Worm (Caenorhabditis elegans) whole organism, late embryonic: Measurements from ENCODE around the gene srsx-13.

Source experiments
- C08G9.2 ChIP-seq: sonication (generic microtip); optimal IDR thresholded peaks from 2 replicates; lab custom pipeline; 2016; ENCODE audit warnings: mild to moderate bottlenecking, missing genetic modification characterization, moderate library complexity, missing compliant biosample characterization
- F13H6.1 ChIP-seq: sonication (generic microtip); optimal IDR thresholded peaks from 2 replicates; lab custom pipeline; 2016; ENCODE audit warnings: missing genetic modification characterization, missing compliant biosample characterization
- K09A11.1 ChIP-seq: sonication (generic microtip); optimal IDR thresholded peaks from 2 replicates; lab custom pipeline; 2017; ENCODE audit warnings: antibody characterized with exemption, mild to moderate bottlenecking, missing genetic modification characterization, missing compliant biosample characterization; ENCODE audit not compliant: insufficient read depth
- T23F11.4 ChIP-seq: fragments of 200-800 bp; sonication (Bioruptor generic); optimal IDR thresholded peaks from 2 replicates; lab custom pipeline; 2018; ENCODE audit warnings: mild to moderate bottlenecking, missing genetic modification characterization, missing compliant biosample characterization
- ama-1 ChIP-seq: fragments of 150-350 bp; optimal IDR thresholded peaks from 2 replicates; lab custom pipeline; 2014
- ceh-14 ChIP-seq: sonication (generic microtip); optimal IDR thresholded peaks from 2 replicates; lab custom pipeline; 2016; ENCODE audit warnings: missing genotype, missing genetic modification characterization, missing compliant biosample characterization
- ceh-18 ChIP-seq: sonication (generic microtip); optimal IDR thresholded peaks from 2 replicates; lab custom pipeline; 2016; ENCODE audit warnings: missing genetic modification characterization, missing compliant biosample characterization
- ceh-19 ChIP-seq: fragments of 200-800 bp; sonication (Bioruptor generic); optimal IDR thresholded peaks from 2 replicates; lab custom pipeline; 2018; ENCODE audit warnings: mild to moderate bottlenecking, missing genetic modification characterization, missing compliant biosample characterization
- ceh-24 ChIP-seq: sonication (generic microtip); optimal IDR thresholded peaks from 2 replicates; lab custom pipeline; 2016; ENCODE audit warnings: mild to moderate bottlenecking, missing genetic modification characterization, missing compliant biosample characterization
- ceh-31 ChIP-seq: sonication (generic microtip); optimal IDR thresholded peaks from 2 replicates; lab custom pipeline; 2016; ENCODE audit warnings: missing genetic modification characterization, missing compliant biosample characterization
- ceh-45 ChIP-seq: fragments of 200-800 bp; sonication (Bioruptor generic); IDR thresholded peaks from 2 replicates; pipeline ENCODE4 v1.3.6; 2022; ENCODE audit warnings: missing genetic modification reagents, missing genetic modification characterization, missing compliant biosample characterization
- ceh-48 ChIP-seq: sonication (generic microtip); optimal IDR thresholded peaks from 2 replicates; lab custom pipeline; 2016; ENCODE audit warnings: missing genetic modification characterization, inconsistent platforms, missing compliant biosample characterization
- ceh-6 ChIP-seq: fragments of 200-800 bp; sonication (Bioruptor generic); optimal IDR thresholded peaks from 2 replicates; lab custom pipeline; 2018; ENCODE audit warnings: mild to moderate bottlenecking, missing genetic modification characterization, missing compliant biosample characterization
- che-1 ChIP-seq: sonication (generic microtip); optimal IDR thresholded peaks from 2 replicates; lab custom pipeline; 2016; ENCODE audit warnings: mild to moderate bottlenecking, missing genetic modification characterization, missing compliant biosample characterization
- elt-2 ChIP-seq: sonication (generic microtip); optimal IDR thresholded peaks from 2 replicates; lab custom pipeline; 2016; ENCODE audit warnings: missing genetic modification reagents, missing genetic modification characterization, missing compliant biosample characterization
- elt-4 ChIP-seq: sonication (generic microtip); optimal IDR thresholded peaks from 2 replicates; lab custom pipeline; 2016; ENCODE audit warnings: missing genetic modification characterization, missing compliant biosample characterization
- eyg-1 ChIP-seq: sonication (generic microtip); optimal IDR thresholded peaks from 2 replicates; lab custom pipeline; 2016; ENCODE audit warnings: missing genotype, missing genetic modification characterization, missing compliant biosample characterization
- fax-1 ChIP-seq: sonication (generic microtip); optimal IDR thresholded peaks from 2 replicates; lab custom pipeline; 2016; ENCODE audit warnings: missing genotype, missing genetic modification characterization, missing compliant biosample characterization
- fkh-10 ChIP-seq: fragments of 150-350 bp; optimal IDR thresholded peaks from 2 replicates; lab custom pipeline; 2014; ENCODE audit warnings: missing biosample characterization, missing genetic modification reagents, missing genetic modification characterization
- gmeb-2 ChIP-seq: sonication (generic microtip); optimal IDR thresholded peaks from 2 replicates; lab custom pipeline; 2016; ENCODE audit warnings: missing genetic modification characterization, inconsistent platforms, missing compliant biosample characterization
- lim-6 ChIP-seq: sonication (generic microtip); optimal IDR thresholded peaks from 2 replicates; lab custom pipeline; 2016; ENCODE audit warnings: missing genetic modification characterization, missing compliant biosample characterization
- lin-11 ChIP-seq: fragments of 200-800 bp; sonication (Bioruptor generic); optimal IDR thresholded peaks from 2 replicates; lab custom pipeline; 2018; ENCODE audit warnings: mild to moderate bottlenecking, missing genetic modification characterization, missing compliant biosample characterization
- mec-3 ChIP-seq: sonication (generic microtip); optimal IDR thresholded peaks from 2 replicates; lab custom pipeline; 2016; ENCODE audit warnings: borderline replicate concordance, missing genetic modification characterization, missing compliant biosample characterization
- nfya-1 ChIP-seq: sonication (generic microtip); optimal IDR thresholded peaks from 2 replicates; lab custom pipeline; 2017; ENCODE audit warnings: missing genetic modification characterization, mild to moderate bottlenecking, missing compliant biosample characterization, antibody characterized with exemption, moderate library complexity
- nhr-232 ChIP-seq: sonication (generic microtip); optimal IDR thresholded peaks from 2 replicates; lab custom pipeline; 2016; ENCODE audit warnings: missing genetic modification characterization, missing compliant biosample characterization
- npax-4 ChIP-seq: sonication (generic microtip); optimal IDR thresholded peaks from 2 replicates; lab custom pipeline; 2016; ENCODE audit warnings: missing genetic modification characterization, missing compliant biosample characterization
- pag-3 ChIP-seq: sonication (generic microtip); optimal IDR thresholded peaks from 2 replicates; lab custom pipeline; 2016; ENCODE audit warnings: missing compliant biosample characterization, missing genetic modification characterization, borderline replicate concordance
- pat-9 ChIP-seq: fragments of 200-800 bp; sonication (Bioruptor generic); optimal IDR thresholded peaks from 2 replicates; lab custom pipeline; 2018; ENCODE audit warnings: mild to moderate bottlenecking, missing genetic modification characterization, moderate library complexity, missing compliant biosample characterization
- pqm-1 ChIP-seq: sonication (generic microtip); optimal IDR thresholded peaks from 2 replicates; lab custom pipeline; 2016; ENCODE audit warnings: missing genetic modification characterization, missing compliant biosample characterization
- pros-1 ChIP-seq: fragments of 150-350 bp; optimal IDR thresholded peaks from 2 replicates; lab custom pipeline; 2014; ENCODE audit warnings: missing biosample characterization, missing genetic modification reagents, missing genetic modification characterization
- sdc-2 ChIP-seq: sonication (generic microtip); optimal IDR thresholded peaks from 2 replicates; lab custom pipeline; 2016; ENCODE audit warnings: missing genotype, missing genetic modification characterization, missing compliant biosample characterization
- sox-4 ChIP-seq: sonication (generic microtip); optimal IDR thresholded peaks from 2 replicates; lab custom pipeline; 2017; ENCODE audit warnings: mild to moderate bottlenecking, missing genetic modification characterization, inconsistent platforms, missing compliant biosample characterization
- syd-9 ChIP-seq: sonication (generic microtip); optimal IDR thresholded peaks from 2 replicates; lab custom pipeline; 2016; ENCODE audit warnings: mild to moderate bottlenecking, missing genetic modification characterization, moderate library complexity, missing compliant biosample characterization
- tbx-7 ChIP-seq: sonication (generic microtip); optimal IDR thresholded peaks from 2 replicates; lab custom pipeline; 2016; ENCODE audit warnings: missing genotype, missing genetic modification characterization, missing compliant biosample characterization
- ttx-3 ChIP-seq: sonication (generic microtip); optimal IDR thresholded peaks from 2 replicates; lab custom pipeline; 2016; ENCODE audit warnings: missing genetic modification reagents, missing genetic modification characterization, missing compliant biosample characterization
- unc-42 ChIP-seq: sonication (generic microtip); optimal IDR thresholded peaks from 2 replicates; lab custom pipeline; 2016; ENCODE audit warnings: missing genotype, missing genetic modification characterization, missing compliant biosample characterization
- unc-55 ChIP-seq: sonication (generic microtip); optimal IDR thresholded peaks from 2 replicates; lab custom pipeline; 2017; ENCODE audit warnings: missing biosample characterization, missing genetic modification reagents, missing genetic modification characterization
- ztf-16 ChIP-seq: sonication (generic microtip); optimal IDR thresholded peaks from 2 replicates; lab custom pipeline; 2017; ENCODE audit warnings: missing genetic modification characterization, missing compliant biosample characterization

Gene srsx-13

DNA sequence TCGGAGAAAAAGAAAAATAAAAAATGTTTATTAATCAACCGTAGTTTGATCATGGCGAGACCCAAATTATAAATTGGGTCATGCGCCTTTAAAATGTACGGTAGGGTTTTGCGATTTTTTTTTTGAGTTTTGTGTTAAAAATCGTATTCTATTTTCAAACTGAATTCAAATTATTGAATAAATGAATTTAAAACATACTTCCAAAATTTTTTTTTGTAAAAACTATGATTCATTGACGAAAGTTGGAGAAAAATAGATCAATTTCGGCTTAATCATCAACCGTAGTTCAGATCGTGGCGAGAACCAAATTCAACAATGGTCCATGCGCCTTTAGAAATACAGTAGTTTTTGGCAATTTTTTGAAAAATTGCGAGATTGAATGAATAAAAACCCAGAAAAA lies 19.4 kb downstream of the srsx-13 start:
- no peak for TF ChIP-seq C08G9.2 (tag; lab: Kevin White, UChicago)
- TF ChIP-seq mec-3 (tag; lab: Kevin White, UChicago) = no peak
- no peak for TF ChIP-seq K09A11.1
- TF ChIP-seq unc-55 (GFP tag; lab: Kevin White, UChicago) = no peak
- no peak for TF ChIP-seq pag-3 (tag; lab: Kevin White, UChicago)
- TF ChIP-seq ztf-16 (tag; lab: Kevin White, UChicago) = no peak
- TF ChIP-seq che-1 = no peak
- TF ChIP-seq ttx-3 (tag; lab: Kevin White, UChicago) = no peak
- no peak for TF ChIP-seq syd-9 (tag; lab: Kevin White, UChicago)
- TF ChIP-seq unc-42 (tag; lab: Kevin White, UChicago) = no peak
- TF ChIP-seq ceh-18 (tag; lab: Kevin White, UChicago) = no peak
- TF ChIP-seq ceh-6 = no peak
- TF ChIP-seq nhr-232 (tag; lab: Kevin White, UChicago) = no peak
- no peak for TF ChIP-seq npax-4 (tag; lab: Kevin White, UChicago)
- no peak for TF ChIP-seq lim-6 (tag; lab: Kevin White, UChicago)
- no peak for TF ChIP-seq ama-1 (lab: Kevin White, UChicago)
- no peak for TF ChIP-seq elt-2 (tag; lab: Kevin White, UChicago)
- no peak for TF ChIP-seq lin-11 (tag; lab: Kevin White, UChicago)

DNA sequence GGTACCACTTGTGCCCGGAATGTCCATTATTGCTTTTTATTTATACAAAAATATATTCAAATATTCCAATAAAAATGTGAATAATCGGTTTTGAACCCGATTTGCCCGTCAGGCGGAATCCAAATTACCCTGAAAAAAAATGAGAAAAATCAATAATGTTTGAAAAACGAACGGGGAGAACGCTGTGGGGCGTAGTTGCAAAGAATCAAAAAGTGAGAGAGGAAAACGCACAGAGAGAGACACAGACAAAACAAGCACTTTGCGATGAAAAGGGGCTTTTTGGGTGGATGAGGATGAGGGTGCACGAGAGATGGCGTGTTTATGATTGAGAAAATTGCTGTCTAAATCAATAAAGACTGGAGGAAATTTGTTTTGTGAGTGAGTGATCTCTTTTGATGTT lies 20.0 kb downstream of the srsx-13 start, which contains the start of gene tam-1:
tam-1 (minus strand) TSS at position 135 of the 400 bp plus-strand sequence.
- TF ChIP-seq ceh-19 = no peak
- no peak for TF ChIP-seq pqm-1 (tag; lab: Kevin White, UChicago)
- no peak for TF ChIP-seq ttx-3 (tag; lab: Kevin White, UChicago)
- no peak for TF ChIP-seq C08G9.2 (tag; lab: Kevin White, UChicago)
- peak; percentile 33 for TF ChIP-seq unc-42 (tag; lab: Kevin White, UChicago)
- TF ChIP-seq eyg-1 = no peak
- no peak for TF ChIP-seq tbx-7
- no peak for TF ChIP-seq lin-11 (tag; lab: Kevin White, UChicago)
- no peak for TF ChIP-seq fkh-10 (GFP tag; lab: Kevin White, UChicago)
- TF ChIP-seq ceh-31 = no peak
- TF ChIP-seq ceh-45 (GFP tag; lab: Robert Waterston, UW) = no peak
- no peak for TF ChIP-seq F13H6.1 (tag; lab: Kevin White, UChicago)
- TF ChIP-seq unc-55 (GFP tag; lab: Kevin White, UChicago) = peak; percentile 13
- peak; percentile 14 for TF ChIP-seq nfya-1 (tag; lab: Kevin White, UChicago)
- TF ChIP-seq ama-1 (lab: Kevin White, UChicago) = no peak
- TF ChIP-seq ceh-24 = no peak
- no peak for TF ChIP-seq pat-9 (tag; lab: Kevin White, UChicago)
- no peak for TF ChIP-seq gmeb-2 (tag; lab: Kevin White, UChicago)
- TF ChIP-seq pros-1 (tag; lab: Kevin White, UChicago) = no peak
- peak; percentile 27 for TF ChIP-seq ceh-48 (tag; lab: Kevin White, UChicago)
- TF ChIP-seq T23F11.4 = no peak
- TF ChIP-seq sox-4 (tag; lab: Kevin White, UChicago) = no peak

DNA sequence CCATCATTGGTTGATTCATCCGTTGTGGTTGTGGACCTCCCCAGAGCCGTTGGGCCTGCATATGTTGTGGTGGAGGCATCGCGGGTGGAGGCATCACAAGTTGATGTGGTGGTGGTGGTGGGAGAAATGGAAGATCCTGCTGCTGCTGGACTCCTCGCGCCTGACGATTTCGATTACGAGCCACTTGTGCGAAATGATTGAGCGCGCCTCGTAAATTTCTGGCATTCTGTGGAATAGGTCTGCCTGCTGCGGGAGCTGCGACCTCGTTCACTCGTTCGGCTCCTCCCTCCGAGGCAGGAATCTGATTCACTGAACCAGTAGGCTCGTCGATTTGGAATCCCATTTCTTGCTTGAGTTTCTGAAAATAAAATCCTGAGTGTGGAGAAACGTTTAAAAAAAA lies 22.3 kb downstream of the srsx-13 start:
- TF ChIP-seq unc-42 (tag; lab: Kevin White, UChicago) = no peak
- TF ChIP-seq ceh-14 = no peak
- TF ChIP-seq sdc-2 = no peak
- no peak for TF ChIP-seq elt-4 (tag; lab: Kevin White, UChicago)
- TF ChIP-seq pag-3 (tag; lab: Kevin White, UChicago) = no peak
- TF ChIP-seq fax-1 (tag; lab: Kevin White, UChicago) = no peak
- no peak for TF ChIP-seq nfya-1 (tag; lab: Kevin White, UChicago)
- no peak for TF ChIP-seq ceh-31
- no peak for TF ChIP-seq npax-4 (tag; lab: Kevin White, UChicago)
